Fruit fly (Drosophila melanogaster): ENCODE data around the gene Nna1.
A peak's percentile ranks its signal among the peaks of the same experiment; 100 is the strongest.

The Nna1 gene

DNA sequence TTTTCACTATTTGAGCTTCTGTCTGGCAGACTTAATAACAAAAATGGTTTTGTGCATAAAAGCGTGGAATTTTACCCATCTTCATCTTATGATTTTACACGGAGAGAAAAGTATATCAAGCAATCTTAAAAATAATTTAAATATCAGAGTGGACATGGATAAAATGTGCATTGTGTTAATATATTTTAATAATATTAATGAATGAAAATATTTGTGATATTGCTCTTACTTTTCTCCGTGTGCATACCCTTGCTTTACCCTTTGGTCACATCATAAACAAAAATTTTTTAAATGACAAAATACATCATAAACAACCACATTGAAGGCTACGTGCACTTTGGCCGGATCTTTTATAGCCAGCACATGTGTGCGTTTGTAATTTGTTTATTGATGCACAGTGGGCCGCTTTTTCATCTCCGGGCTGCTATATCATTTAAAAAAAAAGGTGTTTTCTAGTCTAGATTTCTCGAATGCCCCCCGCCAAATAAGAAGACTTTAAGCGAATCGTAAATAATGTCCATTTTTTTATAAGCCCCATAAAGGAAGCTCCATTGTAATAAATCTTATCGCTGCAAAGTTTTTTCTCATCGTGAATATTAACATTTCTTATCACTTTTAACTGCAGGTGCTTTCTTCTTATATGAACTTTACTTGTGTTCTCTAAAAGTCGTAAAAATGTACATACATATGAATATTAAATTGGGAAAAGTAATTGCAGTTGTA lies 72.5 kb downstream of the Nna1 start (continued):
- TF ChIP-seq salm (tag; optimal IDR thresholded peaks at IDR 0.05): peak; percentile 27
- no peak for TF ChIP-seq E2f1 (GFP tag; IDR thresholded peaks at IDR 0.05)
- no peak for TF ChIP-seq kni (GFP tag; optimal IDR thresholded peaks at IDR 0.05)
- TF ChIP-seq Rfx (GFP tag; IDR thresholded peaks at IDR 0.05): peak; percentile 60
- TF ChIP-seq CG10543 (GFP tag; optimal IDR thresholded peaks at IDR 0.05): no peak
- peak; percentile 57 for TF ChIP-seq CG14441 (GFP tag; IDR thresholded peaks at IDR 0.05)
- no peak for TF ChIP-seq pb (GFP tag; optimal IDR thresholded peaks at IDR 0.05)
- no peak for TF ChIP-seq CG15601 (tag; optimal IDR thresholded peaks at IDR 0.05)
- no peak for TF ChIP-seq tup (GFP tag; optimal IDR thresholded peaks at IDR 0.05)
- TF ChIP-seq h (optimal IDR thresholded peaks at IDR 0.05): no peak
- peak; percentile 34 for TF ChIP-seq CG14710 (tag; optimal IDR thresholded peaks at IDR 0.05)
- TF ChIP-seq Bteb2 (GFP tag; optimal IDR thresholded peaks at IDR 0.05): no peak
- no peak for TF ChIP-seq pfk (GFP tag; optimal IDR thresholded peaks at IDR 0.05)
- TF ChIP-seq bigmax (GFP tag; optimal IDR thresholded peaks at IDR 0.05): no peak
- peak; percentile 36 for TF ChIP-seq oc (tag; optimal IDR thresholded peaks at IDR 0.05)
- TF ChIP-seq CG1529 (GFP tag; optimal IDR thresholded peaks at IDR 0.05): no peak
- TF ChIP-seq hbn (GFP tag; IDR thresholded peaks at IDR 0.05; ENCODE audit: partially characterized antibody): no peak
- TF ChIP-seq NC2α (GFP tag; optimal IDR thresholded peaks at IDR 0.05): no peak
- TF ChIP-seq cato (GFP tag; optimal IDR thresholded peaks at IDR 0.05; ENCODE audit: borderline replicate concordance): no peak
- TF ChIP-seq B-H2 (GFP tag; optimal IDR thresholded peaks at IDR 0.05): no peak

- TF ChIP-seq CG6654 (GFP tag; optimal IDR thresholded peaks at IDR 0.05): no peak
- 0 out of 2 replicates have a peak, but pooled peaks have one; percentile 13 for TF ChIP-seq CG42726 (GFP tag; IDR thresholded peaks at IDR 0.05; ENCODE audit: partially characterized antibody)
- TF ChIP-seq chinmo (GFP tag; IDR thresholded peaks at IDR 0.05; ENCODE audit: partially characterized antibody): 0 out of 4 replicates have a peak, but pooled peaks have one; percentile 39
- TF ChIP-seq esg (GFP tag; conservative IDR thresholded peaks at IDR 0.05): 0 out of 2 replicates have a peak, but pooled peaks have one; percentile 6
- peak; percentile 75 for TF ChIP-seq crol (GFP tag; IDR thresholded peaks at IDR 0.05)
- TF ChIP-seq CG32772 (GFP tag; IDR thresholded peaks at IDR 0.05): peak; percentile 32; the same call in 1 of the 2 replicates
- TF ChIP-seq ftz-f1 (GFP tag; optimal IDR thresholded peaks at IDR 0.05): no peak
- TF ChIP-seq CG34422 (GFP tag; IDR thresholded peaks at IDR 0.05): 0 out of 3 replicates have a peak, but pooled peaks have one; percentile 7
Observed at dm6 chrX:13765217-13765616, 73.1 kb downstream of the Nna1 start.

dm6 chrX:13766495-13766894 lies 74.4 kb downstream of the Nna1 start:
- no peak for TF ChIP-seq pan (optimal IDR thresholded peaks at IDR 0.05)
- TF ChIP-seq pan (GFP tag; optimal IDR thresholded peaks at IDR 0.05 in 1 of 2, IDR thresholded peaks at IDR 0.05 in 1 of 2): no peak
- no peak for TF ChIP-seq Chrac-16 (GFP tag; optimal IDR thresholded peaks at IDR 0.05)
- TF ChIP-seq gcm (GFP tag; optimal IDR thresholded peaks at IDR 0.05): no peak
- TF ChIP-seq CG18262 (tag; optimal IDR thresholded peaks at IDR 0.05): no peak
- TF ChIP-seq CG1233 (GFP tag; optimal IDR thresholded peaks at IDR 0.05): no peak
- no peak for TF ChIP-seq ham (GFP tag; IDR thresholded peaks at IDR 0.05)
- no peak for TF ChIP-seq usp (GFP tag; optimal IDR thresholded peaks at IDR 0.05)
- no peak for TF ChIP-seq CG2875 (GFP tag; optimal IDR thresholded peaks at IDR 0.05)
- no peak for TF ChIP-seq wdn (GFP tag; IDR thresholded peaks at IDR 0.05)
- TF ChIP-seq CG1024 (GFP tag; IDR thresholded peaks at IDR 0.05): no peak
- no peak for TF ChIP-seq Hand (GFP tag; optimal IDR thresholded peaks at IDR 0.05)
